Worm (Caenorhabditis elegans) whole organism, L3 larva: ENCODE data around the gene ZK930.4.

Source experiments
- ZK546.5 ChIP-seq: sonication (generic microtip); optimal IDR thresholded peaks from 2 replicates; lab custom pipeline; 2017; ENCODE audit warnings: missing biosample characterization, missing genetic modification characterization
- ama-1 ChIP-seq: fragments of 150-350 bp; optimal IDR thresholded peaks from 2 replicates; lab custom pipeline; 2018
- daf-12 ChIP-seq: fragments of 150-350 bp; optimal IDR thresholded peaks from 2 replicates; lab custom pipeline; 2014; ENCODE audit warnings: missing biosample characterization, missing genetic modification reagents, missing genetic modification characterization
- eor-1 ChIP-seq, 2 experiments: fragments of 150-350 bp; optimal IDR thresholded peaks; 2 replicates each; lab custom pipeline; 2014 to 2018; ENCODE audit warnings: missing biosample characterization in 2 of 2, missing genetic modification characterization in 2 of 2
- hmg-11 ChIP-seq: sonication (generic microtip); optimal IDR thresholded peaks from 2 replicates; lab custom pipeline; 2016; ENCODE audit warnings: missing genetic modification characterization, missing compliant biosample characterization
- lin-15B ChIP-seq: fragments of 150-350 bp; optimal IDR thresholded peaks from 2 replicates; lab custom pipeline; 2014; ENCODE audit warnings: missing biosample characterization, missing genetic modification characterization
- lin-39 ChIP-seq: fragments of 150-350 bp; optimal IDR thresholded peaks from 2 replicates; lab custom pipeline; 2018; ENCODE audit warnings: missing biosample characterization, missing genetic modification reagents, missing genetic modification characterization
- nhr-11 ChIP-seq: fragments of 150-350 bp; optimal IDR thresholded peaks from 2 replicates; lab custom pipeline; 2014; ENCODE audit warnings: missing biosample characterization, missing genetic modification characterization
- nhr-28 ChIP-seq: fragments of 150-350 bp; optimal IDR thresholded peaks from 2 replicates; lab custom pipeline; 2014; ENCODE audit warnings: missing biosample characterization, missing genetic modification characterization
- unc-39 ChIP-seq: sonication (generic microtip); optimal IDR thresholded peaks from 4 replicates; lab custom pipeline; 2017; ENCODE audit warnings: missing biosample characterization, missing genetic modification characterization

- no peak for TF ChIP-seq ZK546.5 (tag; lab: Kevin White, UChicago)
- TF ChIP-seq lin-39 (tag; lab: Kevin White, UChicago): no peak
- no peak for TF ChIP-seq daf-12 (tag; lab: Kevin White, UChicago)
- TF ChIP-seq nhr-11 (tag; lab: Kevin White, UChicago): no peak
- TF ChIP-seq unc-39 (tag; lab: Kevin White, UChicago): no peak
- TF ChIP-seq eor-1 (tag; optimal IDR thresholded peaks at IDR 0.05; lab: Kevin White, UChicago): no peak
- TF ChIP-seq hmg-11 (tag; lab: Kevin White, UChicago): no peak
- TF ChIP-seq lin-15B (tag; lab: Kevin White, UChicago): no peak
- no peak for TF ChIP-seq nhr-28
- TF ChIP-seq ama-1 (lab: Kevin White, UChicago): no peak
Measured at ce11 chrII:11902203-11902602, 4.1 kb upstream of the ZK930.4 start.
